Worm (Caenorhabditis elegans): ENCODE data around the gene F09E10.7.

Gene F09E10.7

ce11 chrX:1538830-1539229 is 37.2 kb upstream of the F09E10.7 start:
- TF ChIP-seq pqm-1 (tag; optimal IDR thresholded peaks at IDR 0.05), result no peak
- no peak for TF ChIP-seq nfya-1 (tag; optimal IDR thresholded peaks at IDR 0.05)
- no peak for TF ChIP-seq dve-1 (tag; optimal IDR thresholded peaks at IDR 0.05)
- TF ChIP-seq ceh-18 (tag; optimal IDR thresholded peaks at IDR 0.05), result no peak
- TF ChIP-seq gmeb-2 (tag; optimal IDR thresholded peaks at IDR 0.05), result no peak
- TF ChIP-seq ceh-2 (tag; optimal IDR thresholded peaks at IDR 0.05), result no peak
- TF ChIP-seq che-1 (tag; optimal IDR thresholded peaks at IDR 0.05), result no peak
- TF ChIP-seq K02D7.2 (tag; optimal IDR thresholded peaks at IDR 0.05), result no peak
- no peak for TF ChIP-seq hlh-13 (GFP tag; optimal IDR thresholded peaks at IDR 0.05)
- no peak for TF ChIP-seq pat-9 (tag; optimal IDR thresholded peaks at IDR 0.05)
- no peak for TF ChIP-seq pag-3 (tag; optimal IDR thresholded peaks at IDR 0.05; ENCODE audit: borderline replicate concordance)
- TF ChIP-seq pros-1 (tag; optimal IDR thresholded peaks at IDR 0.05), result no peak
- TF ChIP-seq pha-4 (tag; optimal IDR thresholded peaks at IDR 0.05), result no peak
- no peak for TF ChIP-seq sdc-2 (tag; optimal IDR thresholded peaks at IDR 0.05)
- no peak for TF ChIP-seq fkh-6 (tag; optimal IDR thresholded peaks at IDR 0.05)

ce11 chrX:1536138-1536537 is 34.5 kb upstream of the F09E10.7 start, which contains the start of gene K06A9.2:
TSS of gene K06A9.2 (plus strand) at chrX:1536366.
- TF ChIP-seq lim-6 (tag; optimal IDR thresholded peaks at IDR 0.05), result no peak
- peak; percentile 12 for TF ChIP-seq ceh-18 (tag; optimal IDR thresholded peaks at IDR 0.05)

- no peak for TF ChIP-seq pag-3 (tag; optimal IDR thresholded peaks at IDR 0.05; ENCODE audit: borderline replicate concordance)
- no peak for TF ChIP-seq ceh-22 (tag; optimal IDR thresholded peaks at IDR 0.05)
- no peak for TF ChIP-seq hlh-13 (GFP tag; optimal IDR thresholded peaks at IDR 0.05)
- TF ChIP-seq fax-1 (tag; optimal IDR thresholded peaks at IDR 0.05), result no peak
- no peak for TF ChIP-seq C08G9.2 (tag; optimal IDR thresholded peaks at IDR 0.05)
- TF ChIP-seq npax-4 (tag; optimal IDR thresholded peaks at IDR 0.05), result no peak
- no peak for TF ChIP-seq unc-3 (GFP tag; conservative IDR thresholded peaks at IDR 0.05)
- TF ChIP-seq unc-3 (tag; optimal IDR thresholded peaks at IDR 0.05), result no peak
- TF ChIP-seq K09A11.1 (tag; optimal IDR thresholded peaks at IDR 0.05; ENCODE audit: insufficient read depth), result no peak
Observed at ce11 chrX:1535261-1535660, 33.6 kb upstream of the F09E10.7 start, which contains the start of gene K06A9.3. TSS of gene K06A9.3 (minus strand) at chrX:1535361.

ce11 chrX:1529013-1529412 is 27.4 kb upstream of the F09E10.7 start:
- TF ChIP-seq C38D4.7 (GFP tag; optimal IDR thresholded peaks at IDR 0.05) (no peak), Y22D7AL.16 (tag; optimal IDR thresholded peaks at IDR 0.05) (no peak), ahr-1 (tag; optimal IDR thresholded peaks at IDR 0.05) (no peak), hlh-30 (tag; optimal IDR thresholded peaks at IDR 0.05; ENCODE audit: insufficient read depth) (peak; percentile 14), K09A11.1 (tag; optimal IDR thresholded peaks at IDR 0.05; ENCODE audit: insufficient read depth) (no peak), nfya-1 (tag; optimal IDR thresholded peaks at IDR 0.05) (peak; percentile 63), ceh-6 (GFP tag; optimal IDR thresholded peaks at IDR 0.05) (no peak), ceh-31 (tag; optimal IDR thresholded peaks at IDR 0.05) (peak; percentile 4)

ce11 chrX:1528107-1528506 is 26.5 kb upstream of the F09E10.7 start:
- TF ChIP-seq sox-4 (tag; optimal IDR thresholded peaks at IDR 0.05) (no peak), F13H6.1 (tag; optimal IDR thresholded peaks at IDR 0.05) (no peak), ztf-16 (tag; optimal IDR thresholded peaks at IDR 0.05) (no peak), ceh-24 (tag; optimal IDR thresholded peaks at IDR 0.05) (no peak), che-1 (tag; optimal IDR thresholded peaks at IDR 0.05) (no peak), pag-3 (tag; optimal IDR thresholded peaks at IDR 0.05; ENCODE audit: borderline replicate concordance) (no peak), pros-1 (tag; optimal IDR thresholded peaks at IDR 0.05) (no peak), unc-42 (tag; optimal IDR thresholded peaks at IDR 0.05) (no peak), hlh-8 (tag; optimal IDR thresholded peaks at IDR 0.05) (no peak), madf-2 (tag; optimal IDR thresholded peaks at IDR 0.05) (no peak), hlh-6 (tag; optimal IDR thresholded peaks at IDR 0.05) (no peak), lin-11 (tag; optimal IDR thresholded peaks at IDR 0.05) (no peak), dmd-4 (tag; optimal IDR thresholded peaks at IDR 0.05; ENCODE audit: borderline replicate concordance) (no peak), fkh-10 (GFP tag; optimal IDR thresholded peaks at IDR 0.05) (no peak), pax-1 (tag; optimal IDR thresholded peaks at IDR 0.05) (no peak), ref-2 (tag; optimal IDR thresholded peaks at IDR 0.05) (no peak)
